Worm (Caenorhabditis elegans): Measurements from ENCODE around the gene cku-80.
A peak's percentile ranks its signal among the peaks of the same experiment; 100 is the strongest.

Gene cku-80

DNA sequence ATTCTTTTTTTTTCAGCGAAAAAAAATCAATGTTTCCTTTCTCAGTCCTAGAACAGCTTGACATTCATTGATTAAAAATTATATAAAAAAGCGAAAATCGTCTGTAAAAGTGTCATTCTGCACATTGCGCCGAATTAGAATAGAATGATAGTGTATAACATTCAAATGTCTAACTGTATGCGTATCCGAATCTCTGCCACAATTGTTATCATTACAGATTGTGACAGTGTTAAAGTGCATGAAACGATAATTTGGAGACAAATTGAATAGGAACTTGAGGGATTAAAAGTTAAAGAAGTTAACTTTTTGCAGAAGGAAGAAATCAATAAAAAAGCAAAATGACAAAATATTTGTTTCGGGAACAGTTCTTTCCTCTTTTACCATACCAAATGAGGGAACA is 48.7 kb downstream of the cku-80 start:
- peak; percentile 72 for TF ChIP-seq nhr-80 (tag; optimal IDR thresholded peaks at IDR 0.05)
- no peak for TF ChIP-seq ama-1 (optimal IDR thresholded peaks at IDR 0.05)
- no peak for TF ChIP-seq ama-1 (GFP tag; optimal IDR thresholded peaks at IDR 0.05)

DNA sequence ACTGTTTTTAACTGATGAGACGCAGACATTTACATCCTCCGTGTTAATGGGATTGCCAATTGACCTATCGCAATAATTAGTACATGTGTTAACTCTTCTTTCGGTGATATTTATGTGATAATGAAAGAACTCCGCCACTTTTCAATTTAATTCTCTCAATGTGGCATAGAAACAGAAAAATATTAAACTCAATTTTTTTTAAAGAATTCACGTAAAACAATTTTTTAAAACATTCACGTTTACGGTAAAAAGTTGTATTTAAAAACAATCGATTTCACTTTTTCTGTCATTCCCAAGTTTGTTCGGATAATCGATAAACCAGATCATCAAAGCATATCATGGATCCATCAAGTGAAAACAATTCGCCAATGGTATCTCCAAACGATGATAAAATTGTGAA is 49.2 kb downstream of the cku-80 start, which contains the start of gene mstr-2:
Gene mstr-2 (plus strand): TSS at position 301 of the 400 bp plus-strand sequence.
- TF ChIP-seq lir-1 (GFP tag; conservative IDR thresholded peaks at IDR 0.05) (no peak), zim-3 (tag; optimal IDR thresholded peaks at IDR 0.05) (no peak), ztf-22 (GFP tag; optimal IDR thresholded peaks at IDR 0.05) (no peak), nfya-1 (tag; optimal IDR thresholded peaks at IDR 0.05; ENCODE audit: borderline replicate concordance, insufficient read depth) (no peak), ceh-40 (GFP tag; IDR thresholded peaks at IDR 0.05) (no peak), pbrm-1 (GFP tag; IDR thresholded peaks at IDR 0.05) (no peak), B0035.1 (tag; optimal IDR thresholded peaks at IDR 0.05) (no peak), dox-1 (GFP tag; IDR thresholded peaks at IDR 0.05) (no peak), mel-28 (tag; optimal IDR thresholded peaks at IDR 0.05; ENCODE audit: borderline replicate concordance) (no peak), F49E8.2 (tag; optimal IDR thresholded peaks at IDR 0.05; ENCODE audit: insufficient read depth) (no peak), ztf-18 (tag; optimal IDR thresholded peaks at IDR 0.05) (no peak), cebp-1 (GFP tag; IDR thresholded peaks at IDR 0.05) (no peak), cebp-1 (tag; optimal IDR thresholded peaks at IDR 0.05) (no peak), egl-44 (GFP tag; IDR thresholded peaks at IDR 0.05) (no peak), athp-1 (tag; optimal IDR thresholded peaks at IDR 0.05) (no peak)

DNA sequence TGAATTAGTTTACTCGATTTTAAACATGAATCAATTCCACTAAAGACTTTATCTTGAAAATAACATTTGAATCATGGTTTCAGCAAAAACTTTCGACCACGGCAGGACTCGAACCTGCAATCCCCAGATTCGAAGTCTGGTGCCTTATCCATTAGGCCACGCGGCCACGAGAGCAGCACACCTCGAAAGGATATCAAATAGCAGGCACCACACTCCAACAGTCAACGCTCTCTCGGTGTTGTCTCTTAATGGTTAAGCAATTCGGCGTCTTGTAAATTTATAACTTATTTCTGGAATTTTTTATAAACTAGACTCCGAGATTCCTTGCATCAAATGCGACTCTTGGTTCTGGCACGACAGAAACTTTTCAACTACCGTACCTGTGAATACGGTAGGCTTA is 51.1 kb downstream of the cku-80 start:
- TF ChIP-seq sptf-2 (GFP tag; optimal IDR thresholded peaks at IDR 0.05) (no peak), Y53F4B.3 (GFP tag; IDR thresholded peaks at IDR 0.05) (peak; percentile 45; the same call in 1 of the 2 replicates), zim-3 (tag; optimal IDR thresholded peaks at IDR 0.05) (peak; percentile 52), snpc-1.3 (tag; optimal IDR thresholded peaks at IDR 0.05; ENCODE audit: insufficient read depth) (peak; percentile 40), ceh-58 (GFP tag; IDR thresholded peaks at IDR 0.05) (no peak), him-1 (tag; optimal IDR thresholded peaks at IDR 0.05) (peak; percentile 97), repo-1 (tag; optimal IDR thresholded peaks at IDR 0.05) (peak; percentile 81), unc-62 (GFP tag; optimal IDR thresholded peaks at IDR 0.05) (no peak), T26A5.8 (tag; optimal IDR thresholded peaks at IDR 0.05) (peak; percentile 70), K11D2.4 (GFP tag; IDR thresholded peaks at IDR 0.05) (0 out of 2 replicates have a peak, but pooled peaks have one; percentile 45), dox-1 (GFP tag; IDR thresholded peaks at IDR 0.05) (peak; percentile 83), F57C9.4 (tag; optimal IDR thresholded peaks at IDR 0.05) (peak; percentile 72), zfh-2 (GFP tag; conservative IDR thresholded peaks at IDR 0.05) (no peak), ztf-6 (GFP tag; IDR thresholded peaks at IDR 0.05) (peak; percentile 59; the same call in 1 of the 2 replicates), F39B2.1 (GFP tag; IDR thresholded peaks at IDR 0.05) (no peak), hsf-1 (GFP tag; IDR thresholded peaks at IDR 0.05) (peak; percentile 46; the same call in 1 of the 2 replicates), Y53G8AR.9 (GFP tag; conservative IDR thresholded peaks at IDR 0.05) (peak; percentile 67; the same call in 1 of the 2 replicates), attf-6 (GFP tag; IDR thresholded peaks at IDR 0.05) (0 out of 2 replicates have a peak, but pooled peaks have one; percentile 21), ztf-18 (tag; optimal IDR thresholded peaks at IDR 0.05) (peak; percentile 73), lin-54 (GFP tag; optimal IDR thresholded peaks at IDR 0.05) (peak; percentile 53), snpc-1.1 (tag; optimal IDR thresholded peaks at IDR 0.05; ENCODE audit: insufficient read depth) (no peak), B0035.1 (tag; optimal IDR thresholded peaks at IDR 0.05) (peak; percentile 80), snpc-4 (GFP tag; optimal IDR thresholded peaks at IDR 0.05) (no peak), snpc-4 (tag; optimal IDR thresholded peaks at IDR 0.05) (peak in 3 of 4 experiments; percentile 67 to 77 (median 75)), tbp1 (GFP tag; optimal IDR thresholded peaks at IDR 0.05) (peak; percentile 97), F10E7.11 (tag; optimal IDR thresholded peaks at IDR 0.05) (peak; percentile 73), hmg-20 (GFP tag; IDR thresholded peaks at IDR 0.05) (peak; percentile 54; the same call in 1 of the 2 replicates), ceh-79 (tag; optimal IDR thresholded peaks at IDR 0.05) (peak; percentile 70), chd-7 (tag; optimal IDR thresholded peaks at IDR 0.05) (peak; percentile 64), pha-4 (tag; optimal IDR thresholded peaks at IDR 0.05) (no peak), hmg-1.2 (GFP tag; IDR thresholded peaks at IDR 0.05) (peak; percentile 75), nfyb-1 (GFP tag; IDR thresholded peaks at IDR 0.05) (peak; percentile 84)

Measured in whole organism, young adult.